Worm (Caenorhabditis elegans): ENCODE results near the gene wht-8.

DNA sequence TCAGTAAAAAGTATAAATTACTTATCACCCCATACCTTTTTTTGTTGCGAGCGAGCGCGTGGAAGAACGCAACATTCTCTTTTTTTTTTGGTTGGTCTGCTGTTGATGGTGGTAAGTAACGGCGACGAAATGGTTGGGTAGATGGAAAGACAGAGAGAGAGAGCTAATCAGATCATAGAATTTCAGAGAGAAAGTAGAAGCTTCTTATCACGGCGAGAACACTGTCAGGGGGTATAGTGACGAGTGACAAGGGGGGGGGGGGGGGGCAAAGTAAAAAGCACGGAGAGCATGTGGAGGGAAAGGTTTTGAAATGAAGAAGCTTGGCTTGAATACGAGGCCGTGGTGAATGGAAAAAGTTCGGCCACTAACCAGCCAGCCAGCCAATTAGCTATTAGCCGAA lies 21.3 kb upstream of the wht-8 start:
- TF ChIP-seq nhr-90 (tag; optimal IDR thresholded peaks at IDR 0.05) (no peak), attf-3 (GFP tag; conservative IDR thresholded peaks at IDR 0.05) (no peak), hlh-26 (GFP tag; conservative IDR thresholded peaks at IDR 0.05) (no peak), ama-1 (optimal IDR thresholded peaks at IDR 0.05) (no peak), ama-1 (GFP tag; optimal IDR thresholded peaks at IDR 0.05) (no peak), snpc-4 (GFP tag; optimal IDR thresholded peaks at IDR 0.05) (no peak), snpc-4 (tag; optimal IDR thresholded peaks at IDR 0.05) (no peak), B0019.2 (GFP tag; conservative IDR thresholded peaks at IDR 0.05) (no peak), snpc-1.3 (tag; optimal IDR thresholded peaks at IDR 0.05; ENCODE audit: insufficient read depth) (no peak), hrde-1 (tag; optimal IDR thresholded peaks at IDR 0.05; ENCODE audit: borderline replicate concordance) (no peak)

Measured in whole organism, young adult.